Fruit fly (Drosophila melanogaster): ENCODE measurements around the gene Gtpx.

DNA sequence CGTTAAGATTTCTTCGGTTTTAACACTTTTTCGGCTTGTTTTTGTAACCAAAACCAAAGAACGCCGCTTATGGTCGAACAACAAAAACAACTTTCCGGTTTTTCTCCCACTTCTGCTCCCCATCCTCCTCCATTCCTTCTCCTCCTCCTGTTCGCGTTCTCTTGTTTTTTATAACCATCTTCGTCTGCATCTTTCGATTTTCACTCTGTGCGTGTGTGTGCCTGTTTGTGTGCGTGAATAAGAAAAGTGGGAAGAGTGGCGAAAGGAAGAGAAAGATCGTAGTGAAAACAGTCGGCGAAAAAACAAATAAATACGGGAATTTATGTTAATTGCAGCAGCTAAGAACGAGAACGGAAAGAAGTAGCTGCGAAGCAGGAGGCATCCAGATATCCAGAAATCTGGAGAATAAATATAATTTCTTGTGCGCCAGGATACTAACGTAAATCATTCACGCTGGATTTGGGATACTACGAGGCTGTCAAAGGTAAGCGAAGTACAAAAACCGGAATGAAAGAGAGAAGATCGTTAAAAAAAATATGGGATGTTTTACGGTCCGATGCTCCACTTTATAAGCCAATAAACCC is 11.4 kb downstream of the Gtpx start:
- no peak for TF ChIP-seq CG9948 (tag; optimal IDR thresholded peaks at IDR 0.05)
- no peak for TF ChIP-seq Pif1B (GFP tag; optimal IDR thresholded peaks at IDR 0.05)
- no peak for TF ChIP-seq CG14655 (GFP tag; optimal IDR thresholded peaks at IDR 0.05)
- TF ChIP-seq CG17806 (tag; optimal IDR thresholded peaks at IDR 0.05) = no peak
- TF ChIP-seq CG34367 (tag; optimal IDR thresholded peaks at IDR 0.05) = no peak
- TF ChIP-seq EcR (GFP tag; optimal IDR thresholded peaks at IDR 0.05) = peak; percentile 17
- no peak for TF ChIP-seq CG4496 (GFP tag; IDR thresholded peaks at IDR 0.05)
